Fruit fly (Drosophila melanogaster) ovary, adult (tissue): ENCODE results near the gene CG11779.

Experiments
- CG17801 ChIP-seq: fragments of 200-800 bp; optimal IDR thresholded peaks from 2 replicates; lab custom pipeline; 2019; ENCODE audit warnings: missing biosample characterization, mild to moderate bottlenecking, missing genetic modification characterization, moderate library complexity; ENCODE audit not compliant: partially characterized antibody

Gene CG11779

dm6 chr3R:19159778-19160177, at the start of gene CG11779:
TSS of gene CG11779 (minus strand) at chr3R:19159878.
- no peak for TF ChIP-seq CG17801

- no peak for TF ChIP-seq CG17801
Observed at dm6 chr3R:19190020-19190419, 30.3 kb upstream of the CG11779 start.

dm6 chr3R:19187717-19188149, 28.1 kb upstream of the CG11779 start:
- no peak for TF ChIP-seq CG17801

dm6 chr3R:19182848-19183247, 23.2 kb upstream of the CG11779 start:
- no peak for TF ChIP-seq CG17801

dm6 chr3R:19181214-19181613, 21.5 kb upstream of the CG11779 start:
- no peak for TF ChIP-seq CG17801

- TF ChIP-seq CG17801: no peak
Observed at dm6 chr3R:19180263-19180893, 20.7 kb upstream of the CG11779 start, which contains the start of the genes CG5555 and myd. TSS of gene CG5555 (minus strand) at chr3R:19180538. TSS of gene myd (plus strand) at chr3R:19180659.

dm6 chr3R:19176700-19177099, 17.0 kb upstream of the CG11779 start, which contains the start of gene CG14282:
TSS of gene CG14282 (plus strand) at chr3R:19177000.
- no peak for TF ChIP-seq CG17801

dm6 chr3R:19174512-19174911, 14.8 kb upstream of the CG11779 start:
- no peak for TF ChIP-seq CG17801

dm6 chr3R:19167521-19167920, 7.8 kb upstream of the CG11779 start:
- peak; percentile 60 for TF ChIP-seq CG17801

- TF ChIP-seq CG17801: no peak
Observed at dm6 chr3R:19166077-19166778, 6.5 kb upstream of the CG11779 start.

dm6 chr3R:19165620-19166055, 6.0 kb upstream of the CG11779 start:
- peak; percentile 75 for TF ChIP-seq CG17801

dm6 chr3R:19164873-19165456, 5.3 kb upstream of the CG11779 start:
- peak; percentile 3 for TF ChIP-seq CG17801

- peak; percentile 83 for TF ChIP-seq CG17801
Observed at dm6 chr3R:19163972-19164819, 4.5 kb upstream of the CG11779 start, which contains the start of gene sqz. TSS of gene sqz (plus strand) at chr3R:19164211.

- peak; percentile 87 for TF ChIP-seq CG17801
Observed at dm6 chr3R:19162135-19162616, 2.5 kb upstream of the CG11779 start, which contains the start of the genes CG42359 and Nsun5. TSS of gene CG42359 (minus strand) at chr3R:19162300. TSS of gene Nsun5 (minus strand) at chr3R:19162300.

dm6 chr3R:19157997-19158396, 1.7 kb downstream of the CG11779 start:
- peak; percentile 86 for TF ChIP-seq CG17801
